Worm (Caenorhabditis elegans): ENCODE results near the gene nas-31.

Gene nas-31

ce11 chrV:10938739-10939138 is 17.1 kb upstream of the nas-31 start, which contains the start of gene F17C11.11:
F17C11.11 (minus strand) TSS chrV:10938817.
- TF ChIP-seq nhr-25 (tag; optimal IDR thresholded peaks at IDR 0.05) (no peak), sma-9 (GFP tag; optimal IDR thresholded peaks at IDR 0.05) (peak; percentile 68), sma-9 (tag; optimal IDR thresholded peaks at IDR 0.05) (no peak), C34F6.9 (tag; optimal IDR thresholded peaks at IDR 0.05) (peak; percentile 28), snpc-4 (tag; optimal IDR thresholded peaks at IDR 0.05) (no peak), nhr-129 (tag; optimal IDR thresholded peaks at IDR 0.05) (peak; percentile 99), lin-39 (tag; optimal IDR thresholded peaks at IDR 0.05) (no peak), nhr-21 (tag; optimal IDR thresholded peaks at IDR 0.05) (peak; percentile 20), nhr-12 (tag; optimal IDR thresholded peaks at IDR 0.05) (no peak), F13H6.1 (tag; optimal IDR thresholded peaks at IDR 0.05) (peak; percentile 26), crh-2 (tag; optimal IDR thresholded peaks at IDR 0.05) (peak; percentile 47), nhr-10 (tag; optimal IDR thresholded peaks at IDR 0.05) (no peak), mbf-1 (tag; optimal IDR thresholded peaks at IDR 0.05) (no peak), gmeb-1 (tag; optimal IDR thresholded peaks at IDR 0.05) (peak; percentile 23), fos-1 (tag; optimal IDR thresholded peaks at IDR 0.05) (peak; percentile 58)

- TF ChIP-seq nhr-10 (tag; optimal IDR thresholded peaks at IDR 0.05), result no peak
- no peak for TF ChIP-seq peb-1 (tag; optimal IDR thresholded peaks at IDR 0.05)
- TF ChIP-seq unc-55 (GFP tag; optimal IDR thresholded peaks at IDR 0.05), result no peak
- no peak for TF ChIP-seq mbf-1 (tag; optimal IDR thresholded peaks at IDR 0.05)
- peak; percentile 69 for TF ChIP-seq C34F6.9 (tag; optimal IDR thresholded peaks at IDR 0.05)
- TF ChIP-seq skn-1 (tag; optimal IDR thresholded peaks at IDR 0.05), result peak; percentile 55
- TF ChIP-seq unc-62 (GFP tag; optimal IDR thresholded peaks at IDR 0.05), result no peak
- peak; percentile 94 for TF ChIP-seq nhr-129 (tag; optimal IDR thresholded peaks at IDR 0.05)
- peak; percentile 63 for TF ChIP-seq sem-4 (tag; optimal IDR thresholded peaks at IDR 0.05)
- TF ChIP-seq nhr-6 (tag; optimal IDR thresholded peaks at IDR 0.05), result no peak
- TF ChIP-seq nhr-237 (tag; optimal IDR thresholded peaks at IDR 0.05), result no peak
- no peak for TF ChIP-seq Y55F3AM.14 (GFP tag; optimal IDR thresholded peaks at IDR 0.05)
- TF ChIP-seq nhr-25 (tag; optimal IDR thresholded peaks at IDR 0.05), result peak; percentile 1
- peak; percentile 52 for TF ChIP-seq crh-2 (tag; optimal IDR thresholded peaks at IDR 0.05)
- TF ChIP-seq sma-9 (GFP tag; optimal IDR thresholded peaks at IDR 0.05), result peak; percentile 84
- no peak for TF ChIP-seq sma-9 (tag; optimal IDR thresholded peaks at IDR 0.05)
- no peak for TF ChIP-seq lin-13 (GFP tag; optimal IDR thresholded peaks at IDR 0.05)
- TF ChIP-seq nhr-21 (tag; optimal IDR thresholded peaks at IDR 0.05), result peak; percentile 87
- peak; percentile 47 for TF ChIP-seq gmeb-1 (tag; optimal IDR thresholded peaks at IDR 0.05)
- peak in 1 of 2 experiments; percentile 71 for TF ChIP-seq lsy-2 (tag; optimal IDR thresholded peaks at IDR 0.05)
- TF ChIP-seq fos-1 (tag; optimal IDR thresholded peaks at IDR 0.05), result peak; percentile 13
- no peak for TF ChIP-seq nhr-23 (tag; optimal IDR thresholded peaks at IDR 0.05)
- TF ChIP-seq mdl-1 (tag; optimal IDR thresholded peaks at IDR 0.05), result no peak
- peak; percentile 61 for TF ChIP-seq ztf-4 (tag; optimal IDR thresholded peaks at IDR 0.05)
Measured at ce11 chrV:10937294-10937693, 15.6 kb upstream of the nas-31 start.

- no peak for TF ChIP-seq lin-13 (GFP tag; optimal IDR thresholded peaks at IDR 0.05)
- TF ChIP-seq ztf-11 (tag; optimal IDR thresholded peaks at IDR 0.05), result no peak
- peak; percentile 71 for TF ChIP-seq sma-9 (GFP tag; optimal IDR thresholded peaks at IDR 0.05)
- no peak for TF ChIP-seq sma-9 (tag; optimal IDR thresholded peaks at IDR 0.05)
- TF ChIP-seq crh-2 (tag; optimal IDR thresholded peaks at IDR 0.05), result peak; percentile 40
- TF ChIP-seq F13H6.1 (tag; optimal IDR thresholded peaks at IDR 0.05), result peak; percentile 13
- no peak for TF ChIP-seq peb-1 (tag; optimal IDR thresholded peaks at IDR 0.05)
- TF ChIP-seq ama-1 (optimal IDR thresholded peaks at IDR 0.05), result no peak
- peak; percentile 73 for TF ChIP-seq fos-1 (tag; optimal IDR thresholded peaks at IDR 0.05)
Measured at ce11 chrV:10936681-10937080, 15.0 kb upstream of the nas-31 start, which contains the start of gene F17C11.12. F17C11.12 (minus strand) TSS chrV:10936920.

- TF ChIP-seq nhr-11 (tag; optimal IDR thresholded peaks at IDR 0.05), result no peak
- TF ChIP-seq nhr-21 (tag; optimal IDR thresholded peaks at IDR 0.05), result no peak
- no peak for TF ChIP-seq ZK546.5 (tag; optimal IDR thresholded peaks at IDR 0.05)
- TF ChIP-seq Y55F3AM.14 (GFP tag; optimal IDR thresholded peaks at IDR 0.05), result no peak
- TF ChIP-seq elt-1 (tag; optimal IDR thresholded peaks at IDR 0.05), result no peak
- no peak for TF ChIP-seq ceh-16 (tag; optimal IDR thresholded peaks at IDR 0.05)
- TF ChIP-seq crh-2 (tag; optimal IDR thresholded peaks at IDR 0.05), result peak; percentile 54
- peak; percentile 71 for TF ChIP-seq sma-9 (GFP tag; optimal IDR thresholded peaks at IDR 0.05)
- TF ChIP-seq sma-9 (tag; optimal IDR thresholded peaks at IDR 0.05), result no peak
- TF ChIP-seq fos-1 (tag; optimal IDR thresholded peaks at IDR 0.05), result peak; percentile 43
- TF ChIP-seq alr-1 (tag; optimal IDR thresholded peaks at IDR 0.05), result no peak
- no peak for TF ChIP-seq mab-5 (tag; optimal IDR thresholded peaks at IDR 0.05)
- TF ChIP-seq nhr-23 (tag; optimal IDR thresholded peaks at IDR 0.05), result no peak
- no peak for TF ChIP-seq blmp-1 (tag; optimal IDR thresholded peaks at IDR 0.05; ENCODE audit: insufficient read depth)
- TF ChIP-seq mbf-1 (tag; optimal IDR thresholded peaks at IDR 0.05), result no peak
Measured at ce11 chrV:10932411-10932810, 10.8 kb upstream of the nas-31 start, which contains the start of gene F58B4.5. F58B4.5 (plus strand) TSS chrV:10932693.

All from whole organism, L2 larva.